Worm (Caenorhabditis elegans): ENCODE data around the gene F53B1.9.

Gene F53B1.9

DNA sequence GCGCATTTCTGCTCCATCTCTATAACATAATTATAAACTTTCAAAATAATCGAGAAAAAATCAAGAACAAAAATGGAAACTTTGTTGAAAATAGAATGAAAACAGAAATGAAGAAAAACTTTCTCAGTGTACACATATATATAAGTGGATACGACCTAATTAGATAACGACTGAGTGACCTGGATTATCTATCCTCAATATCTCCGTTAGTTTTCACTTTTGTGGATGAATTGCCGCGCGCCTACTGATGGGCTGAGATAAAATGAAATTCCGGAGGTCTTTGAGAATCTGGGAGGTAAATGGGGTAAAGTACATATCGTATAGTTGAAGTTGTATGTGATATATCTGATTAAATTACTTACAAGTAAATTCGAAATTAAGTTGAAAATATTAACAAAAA is 14.0 kb upstream of the F53B1.9 start, which contains the start of gene dpy-3:
dpy-3 (minus strand) TSS at position 19 of the 400 bp plus-strand sequence.
- TF ChIP-seq pha-4 (tag; optimal IDR thresholded peaks at IDR 0.05) (no peak), elt-3 (tag; optimal IDR thresholded peaks at IDR 0.05) (peak; percentile 48), ceh-39 (tag; optimal IDR thresholded peaks at IDR 0.05) (no peak), elt-1 (tag; optimal IDR thresholded peaks at IDR 0.05; ENCODE audit: borderline replicate concordance, insufficient read depth) (peak; percentile 95), ham-2 (GFP tag; optimal IDR thresholded peaks at IDR 0.05) (peak; percentile 35), blmp-1 (tag; optimal IDR thresholded peaks at IDR 0.05) (peak; percentile 87)

- TF ChIP-seq elt-1 (tag; optimal IDR thresholded peaks at IDR 0.05; ENCODE audit: borderline replicate concordance, insufficient read depth) (no peak), pha-4 (tag; optimal IDR thresholded peaks at IDR 0.05) (no peak)
Observed at ce11 chrX:2144875-2145274, 13.2 kb upstream of the F53B1.9 start.

DNA sequence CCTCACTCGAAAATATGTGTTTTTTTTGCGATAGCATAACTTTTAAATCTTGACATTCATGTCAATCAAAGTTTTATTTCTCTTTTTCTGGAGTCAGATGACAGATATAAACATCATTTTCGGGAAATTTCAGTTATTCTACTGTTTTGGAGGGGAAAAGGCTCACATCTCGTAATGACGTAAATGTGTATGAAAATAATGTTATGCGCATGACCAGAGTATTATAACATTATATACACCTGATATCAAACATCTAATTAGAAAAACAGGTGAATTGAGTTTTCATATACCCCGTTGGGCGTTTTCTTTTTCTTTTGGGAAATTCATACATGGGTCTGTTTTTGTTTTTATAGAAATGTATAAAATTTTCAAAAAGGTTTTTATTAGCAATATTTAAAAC is 12.6 kb upstream of the F53B1.9 start:
- TF ChIP-seq ham-2 (GFP tag; optimal IDR thresholded peaks at IDR 0.05) (no peak), ces-1 (GFP tag; optimal IDR thresholded peaks at IDR 0.05) (no peak), unc-120 (tag; optimal IDR thresholded peaks at IDR 0.05; ENCODE audit: poor library complexity, severe bottlenecking) (no peak), mep-1 (tag; optimal IDR thresholded peaks at IDR 0.05) (no peak), cnd-1 (tag; optimal IDR thresholded peaks at IDR 0.05) (no peak), unc-39 (tag; optimal IDR thresholded peaks at IDR 0.05) (no peak), M03D4.4 (tag; optimal IDR thresholded peaks at IDR 0.05) (no peak), elt-1 (tag; optimal IDR thresholded peaks at IDR 0.05; ENCODE audit: borderline replicate concordance, insufficient read depth) (no peak), pha-4 (tag; optimal IDR thresholded peaks at IDR 0.05) (no peak), sem-2 (GFP tag; optimal IDR thresholded peaks at IDR 0.05) (no peak), ztf-11 (tag; optimal IDR thresholded peaks at IDR 0.05) (no peak), unc-62 (GFP tag; optimal IDR thresholded peaks at IDR 0.05) (no peak), nhr-2 (tag; optimal IDR thresholded peaks at IDR 0.05) (no peak)

- TF ChIP-seq nhr-28 (tag; optimal IDR thresholded peaks at IDR 0.05) (no peak), ces-1 (GFP tag; optimal IDR thresholded peaks at IDR 0.05) (peak; percentile 44)
Observed at ce11 chrX:2140610-2141009, 9.0 kb upstream of the F53B1.9 start.

- TF ChIP-seq unc-120 (tag; optimal IDR thresholded peaks at IDR 0.05; ENCODE audit: poor library complexity, severe bottlenecking) (no peak), hlh-1 (tag; optimal IDR thresholded peaks at IDR 0.05) (peak; percentile 53)
Observed at ce11 chrX:2138923-2139322, 7.3 kb upstream of the F53B1.9 start.

ce11 chrX:2136937-2137336 is 5.3 kb upstream of the F53B1.9 start:
- no peak for TF ChIP-seq ceh-43 (GFP tag; optimal IDR thresholded peaks at IDR 0.05)
- no peak for TF ChIP-seq drap-1 (GFP tag; optimal IDR thresholded peaks at IDR 0.05)
- TF ChIP-seq hlh-1 (tag; optimal IDR thresholded peaks at IDR 0.05): no peak
- no peak for TF ChIP-seq mab-5 (tag; optimal IDR thresholded peaks at IDR 0.05)
- peak; percentile 62 for TF ChIP-seq ces-1 (GFP tag; optimal IDR thresholded peaks at IDR 0.05)
- no peak for TF ChIP-seq ztf-11 (tag; optimal IDR thresholded peaks at IDR 0.05)
- TF ChIP-seq lin-32 (GFP tag; optimal IDR thresholded peaks at IDR 0.05): no peak
- no peak for TF ChIP-seq cnd-1 (tag; optimal IDR thresholded peaks at IDR 0.05)

DNA sequence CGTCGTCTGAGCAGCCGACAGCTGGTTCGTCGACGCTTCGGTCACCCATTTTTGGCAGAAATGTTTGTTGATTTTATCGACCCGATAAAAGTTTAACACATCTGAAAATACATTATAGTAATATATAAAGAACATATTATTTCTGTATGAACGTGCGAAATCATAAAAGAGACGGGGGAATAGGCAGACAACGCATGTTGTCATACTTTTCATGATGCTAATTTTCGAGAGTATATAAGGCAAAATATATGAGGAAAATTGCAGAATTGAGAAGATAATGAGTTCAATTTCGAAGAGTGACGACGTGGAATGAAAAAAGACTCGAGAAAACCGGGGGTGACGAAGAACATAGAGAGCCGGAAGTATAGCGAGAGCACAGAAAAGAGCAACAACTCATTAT is 1.5 kb downstream of the F53B1.9 start, which contains the start of gene F53B1.8:
F53B1.8 (minus strand) TSS at position 101 of the 400 bp plus-strand sequence.
- TF ChIP-seq nhr-76 (tag; optimal IDR thresholded peaks at IDR 0.05): no peak
- TF ChIP-seq ztf-11 (tag; optimal IDR thresholded peaks at IDR 0.05): no peak
- no peak for TF ChIP-seq tbx-8 (GFP tag; optimal IDR thresholded peaks at IDR 0.05)
- TF ChIP-seq sptf-1 (tag; optimal IDR thresholded peaks at IDR 0.05): no peak
- no peak for TF ChIP-seq zip-8 (tag; optimal IDR thresholded peaks at IDR 0.05)
- no peak for TF ChIP-seq ceh-83 (GFP tag; optimal IDR thresholded peaks at IDR 0.05)
- no peak for TF ChIP-seq M03D4.4 (tag; optimal IDR thresholded peaks at IDR 0.05)
- no peak for TF ChIP-seq bed-3 (GFP tag; optimal IDR thresholded peaks at IDR 0.05)
- no peak for TF ChIP-seq hlh-1 (tag; optimal IDR thresholded peaks at IDR 0.05)
- TF ChIP-seq nhr-28 (tag; optimal IDR thresholded peaks at IDR 0.05): no peak
- no peak for TF ChIP-seq elt-1 (tag; optimal IDR thresholded peaks at IDR 0.05; ENCODE audit: borderline replicate concordance, insufficient read depth)
- no peak for TF ChIP-seq sem-2 (GFP tag; optimal IDR thresholded peaks at IDR 0.05)
- TF ChIP-seq nhr-2 (tag; optimal IDR thresholded peaks at IDR 0.05): no peak
- TF ChIP-seq unc-39 (tag; optimal IDR thresholded peaks at IDR 0.05): no peak
- TF ChIP-seq nhr-12 (tag; optimal IDR thresholded peaks at IDR 0.05): no peak
- no peak for TF ChIP-seq nhr-237 (tag; optimal IDR thresholded peaks at IDR 0.05)
- TF ChIP-seq blmp-1 (tag; optimal IDR thresholded peaks at IDR 0.05): no peak

Measured in whole organism, mixed stage, embryonic.